Fruit fly (Drosophila melanogaster): Measurements from ENCODE around the gene chinmo.

The chinmo gene

dm6 chr2L:1615753-1616152, 35.3 kb upstream of the chinmo start (continued):
- TF ChIP-seq CG43689 (GFP tag; IDR thresholded peaks at IDR 0.05), result 0 out of 2 replicates have a peak, but pooled peaks have one; percentile 22
- TF ChIP-seq dm (GFP tag; optimal IDR thresholded peaks at IDR 0.05), result peak; percentile 15
- TF ChIP-seq GATAe (GFP tag; conservative IDR thresholded peaks at IDR 0.05), result no peak
- peak; percentile 31 for TF ChIP-seq Nf-YB (GFP tag; optimal IDR thresholded peaks at IDR 0.05)
- TF ChIP-seq lab (GFP tag; optimal IDR thresholded peaks at IDR 0.05), result peak; percentile 89
- peak; percentile 52 for TF ChIP-seq esg (GFP tag; conservative IDR thresholded peaks at IDR 0.05)
- TF ChIP-seq Dad (GFP tag; optimal IDR thresholded peaks at IDR 0.05), result peak; percentile 25
- TF ChIP-seq Deaf1 (tag; optimal IDR thresholded peaks at IDR 0.05), result peak; percentile 40
- no peak for TF ChIP-seq sna (GFP tag; IDR thresholded peaks at IDR 0.05; ENCODE audit: partially characterized antibody)
- TF ChIP-seq CG7839 (tag; optimal IDR thresholded peaks at IDR 0.05), result peak; percentile 76
- peak; percentile 75 for TF ChIP-seq CG6689 (GFP tag; IDR thresholded peaks at IDR 0.05)
- TF ChIP-seq Fer2 (tag; optimal IDR thresholded peaks at IDR 0.05), result no peak
- peak; percentile 58 for TF ChIP-seq CG4820 (GFP tag; optimal IDR thresholded peaks at IDR 0.05)
- TF ChIP-seq crol (GFP tag; IDR thresholded peaks at IDR 0.05), result peak; percentile 89
- TF ChIP-seq CG15073 (GFP tag; optimal IDR thresholded peaks at IDR 0.05), result no peak
- TF ChIP-seq slbo (GFP tag; IDR thresholded peaks at IDR 0.05), result peak; percentile 71
- TF ChIP-seq Optix (GFP tag; IDR thresholded peaks at IDR 0.05), result no peak
- no peak; the same call in 2 of the 3 replicates for TF ChIP-seq CG6175 (GFP tag; IDR thresholded peaks at IDR 0.05)
- TF ChIP-seq CG34224 (GFP tag; IDR thresholded peaks at IDR 0.05; ENCODE audit: partially characterized antibody), result no peak
- peak; percentile 21 for TF ChIP-seq mam (GFP tag; optimal IDR thresholded peaks at IDR 0.05)
- TF ChIP-seq Chrac-16 (GFP tag; optimal IDR thresholded peaks at IDR 0.05), result peak; percentile 30
- TF ChIP-seq YL-1 (GFP tag; optimal IDR thresholded peaks at IDR 0.05), result no peak
- TF ChIP-seq CG14050 (GFP tag; IDR thresholded peaks at IDR 0.05), result peak; percentile 50; the same call in 1 of the 3 replicates
- peak; percentile 58 for TF ChIP-seq az2 (GFP tag; optimal IDR thresholded peaks at IDR 0.05)
- peak; percentile 64 for TF ChIP-seq lilli (GFP tag; optimal IDR thresholded peaks at IDR 0.05)
- TF ChIP-seq CG11085 (GFP tag; IDR thresholded peaks at IDR 0.05), result no peak; the same call in 1 of the 2 replicates
- TF ChIP-seq CG4404 (GFP tag; IDR thresholded peaks at IDR 0.05), result no peak
- no peak for TF ChIP-seq Vsx1 (GFP tag; optimal IDR thresholded peaks at IDR 0.05)
- no peak for TF ChIP-seq CG7271 (tag; optimal IDR thresholded peaks at IDR 0.05)
- TF ChIP-seq Myb (GFP tag; optimal IDR thresholded peaks at IDR 0.05), result no peak
- TF ChIP-seq CG3163 (GFP tag; optimal IDR thresholded peaks at IDR 0.05), result no peak
- peak; percentile 40 for TF ChIP-seq CG11723 (GFP tag; optimal IDR thresholded peaks at IDR 0.05)
- no peak for TF ChIP-seq her (GFP tag; optimal IDR thresholded peaks at IDR 0.05)
- peak; percentile 38 for TF ChIP-seq slp2 (GFP tag; optimal IDR thresholded peaks at IDR 0.05)
- peak; percentile 43; the same call in 1 of the 3 replicates for TF ChIP-seq ken (GFP tag; IDR thresholded peaks at IDR 0.05)
- TF ChIP-seq CG11696 (GFP tag; IDR thresholded peaks at IDR 0.05), result peak; percentile 49
- TF ChIP-seq CG12659 (GFP tag; optimal IDR thresholded peaks at IDR 0.05), result peak; percentile 67
- TF ChIP-seq Dip2 (GFP tag; IDR thresholded peaks at IDR 0.05), result no peak
- no peak for TF ChIP-seq sc (optimal IDR thresholded peaks at IDR 0.05)
- peak; percentile 31 for TF ChIP-seq sc (GFP tag; optimal IDR thresholded peaks at IDR 0.05)
- peak; percentile 48 for TF ChIP-seq CG18619 (GFP tag; optimal IDR thresholded peaks at IDR 0.05)
- peak; percentile 45 for TF ChIP-seq CG13894 (tag; optimal IDR thresholded peaks at IDR 0.05)
- TF ChIP-seq CG10321 (GFP tag; IDR thresholded peaks at IDR 0.05), result 0 out of 2 replicates have a peak, but pooled peaks have one; percentile 26
- peak; percentile 73 for TF ChIP-seq Blimp-1 (GFP tag; optimal IDR thresholded peaks at IDR 0.05)
- 0 out of 2 replicates have a peak, but pooled peaks have one; percentile 31 for TF ChIP-seq Drgx (GFP tag; IDR thresholded peaks at IDR 0.05)
- TF ChIP-seq CG4730 (GFP tag; IDR thresholded peaks at IDR 0.05), result peak; percentile 49
- peak; percentile 17 for TF ChIP-seq CHES-1-like (GFP tag; optimal IDR thresholded peaks at IDR 0.05)
- peak; percentile 49 for TF ChIP-seq CG12299 (tag; optimal IDR thresholded peaks at IDR 0.05)
- peak; percentile 24 for TF ChIP-seq shn (GFP tag; optimal IDR thresholded peaks at IDR 0.05)
- no peak for TF ChIP-seq CG4617 (GFP tag; optimal IDR thresholded peaks at IDR 0.05; ENCODE audit: borderline replicate concordance)
- no peak for TF ChIP-seq CG13287 (GFP tag; IDR thresholded peaks at IDR 0.05; ENCODE audit: partially characterized antibody)
